Fruit fly (Drosophila melanogaster) whole organism, prepupa: Measurements from ENCODE around the gene CG13045.

Experiments
- CG11902 ChIP-seq: fragments of 200-800 bp; sonication (Bioruptor generic); optimal IDR thresholded peaks from 3 replicates; lab custom pipeline; 2016; ENCODE audit warnings: missing biosample characterization, missing genetic modification characterization
- CG6163 ChIP-seq: fragments of 200-800 bp; sonication (Bioruptor generic); IDR thresholded peaks from 3 replicates; pipeline ENCODE4 v1.3.6; 2022; ENCODE audit warnings: missing biosample characterization, missing genetic modification characterization
- CG6854 ChIP-seq: fragments of 200-800 bp; sonication (Bioruptor generic); optimal IDR thresholded peaks from 2 replicates; lab custom pipeline; 2017; ENCODE audit warnings: missing biosample characterization, mild to moderate bottlenecking, missing genetic modification characterization
- CG9139 ChIP-seq: fragments of 200-800 bp; sonication (Bioruptor generic); optimal IDR thresholded peaks from 3 replicates; lab custom pipeline; 2017; ENCODE audit warnings: missing biosample characterization, mild to moderate bottlenecking, missing genetic modification characterization
- Lpt ChIP-seq: fragments of 200-800 bp; sonication (Bioruptor generic); optimal IDR thresholded peaks from 3 replicates; lab custom pipeline; 2016; ENCODE audit warnings: missing biosample characterization, missing genetic modification characterization
- eg ChIP-seq: fragments of 200-800 bp; sonication (Bioruptor generic); IDR thresholded peaks from 3 replicates; pipeline ENCODE4 v1.3.6; 2022; ENCODE audit warnings: missing biosample characterization, missing genetic modification characterization
- fd59A ChIP-seq: fragments of 200-800 bp; sonication (Bioruptor generic); optimal IDR thresholded peaks from 2 replicates; lab custom pipeline; 2017; ENCODE audit warnings: missing biosample characterization, mild to moderate bottlenecking, missing genetic modification characterization, missing genetic modification reagents
- fd85E ChIP-seq: fragments of 200-800 bp; sonication (Bioruptor generic); optimal IDR thresholded peaks from 3 replicates; lab custom pipeline; 2016; ENCODE audit warnings: missing biosample characterization, missing genetic modification characterization

DNA sequence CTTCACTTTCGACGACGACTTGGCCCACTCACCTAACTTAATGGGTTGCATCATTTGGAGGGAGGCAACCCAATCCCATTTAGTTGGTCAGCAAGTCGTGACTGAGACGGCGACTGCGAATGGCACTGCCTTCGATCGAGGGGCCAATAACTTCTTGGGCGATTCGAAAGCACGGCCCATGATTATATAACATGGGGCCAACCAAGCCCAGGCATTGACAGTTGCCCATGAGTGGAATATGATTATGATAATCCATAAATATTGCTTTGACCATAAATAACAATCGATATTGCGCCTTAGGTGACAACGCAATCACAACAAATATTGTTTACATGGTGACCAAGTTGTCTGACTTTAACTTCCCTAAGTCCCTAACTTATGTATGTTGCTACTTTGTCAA is 6.9 kb downstream of the CG13045 start, which contains the start of gene CG13048:
- TF ChIP-seq CG6163 (GFP tag; lab: Robert Waterston, UW) (no peak), fd59A (GFP tag; lab: Kevin White, UChicago) (no peak), CG9139 (GFP tag; lab: Kevin White, UChicago) (no peak), CG6854 (GFP tag; lab: Kevin White, UChicago) (no peak), Lpt (GFP tag; lab: Kevin White, UChicago) (no peak), fd85E (GFP tag; lab: Kevin White, UChicago) (no peak), CG11902 (no peak), eg (no peak)
